Fruit fly (Drosophila melanogaster) whole organism, embryonic: Measurements from ENCODE around the gene JMJD5.
A peak's percentile ranks its signal among the peaks of the same experiment; 100 is the strongest.

Experiments
- Atf6 ChIP-seq: fragments of 200-800 bp; sonication (Bioruptor generic); IDR thresholded peaks from 2 replicates; pipeline ENCODE4 v1.3.6; 2022; ENCODE audit warnings: missing biosample characterization, missing genetic modification characterization
- B-H2 ChIP-seq: fragments of 200-800 bp; sonication (Bioruptor generic); optimal IDR thresholded peaks from 2 replicates; lab custom pipeline; 2018; ENCODE audit warnings: missing biosample characterization, mild to moderate bottlenecking, missing genetic modification characterization
- CG11085 ChIP-seq: fragments of 200-800 bp; sonication (Bioruptor generic); IDR thresholded peaks from 2 replicates; pipeline ENCODE4 v1.3.6; 2022; ENCODE audit warnings: missing biosample characterization, missing genetic modification characterization
- CG12391 ChIP-seq: fragments of 200-800 bp; sonication (Bioruptor generic); optimal IDR thresholded peaks from 3 replicates; lab custom pipeline; 2018; ENCODE audit warnings: missing biosample characterization, mild to moderate bottlenecking, missing genetic modification characterization, moderate library complexity
- CG15479 ChIP-seq: fragments of 200-800 bp; sonication (Bioruptor generic); optimal IDR thresholded peaks from 3 replicates; lab custom pipeline; 2019; ENCODE audit warnings: missing biosample characterization, mild to moderate bottlenecking, missing genetic modification characterization, moderate library complexity
- CG16813 ChIP-seq: fragments of 200-800 bp; sonication (Bioruptor generic); IDR thresholded peaks from 3 replicates; pipeline ENCODE4 v1.3.6; 2022; ENCODE audit warnings: missing biosample characterization, missing genetic modification characterization; ENCODE audit not compliant: partially characterized antibody
- CG17385 ChIP-seq: fragments of 200-800 bp; sonication (Bioruptor generic); optimal IDR thresholded peaks from 3 replicates; lab custom pipeline; 2018; ENCODE audit warnings: missing biosample characterization, mild to moderate bottlenecking, missing genetic modification characterization
- CG17829 ChIP-seq: fragments of 200-800 bp; optimal IDR thresholded peaks from 2 replicates; lab custom pipeline; 2019; ENCODE audit warnings: missing biosample characterization, mild to moderate bottlenecking, missing genetic modification characterization, moderate library complexity
- CG1792 ChIP-seq: fragments of 200-800 bp; sonication (Bioruptor generic); optimal IDR thresholded peaks from 2 replicates; lab custom pipeline; 2016; ENCODE audit warnings: missing biosample characterization, missing genetic modification characterization
- CG18599 ChIP-seq: fragments of 200-800 bp; sonication (Bioruptor generic); optimal IDR thresholded peaks from 3 replicates; lab custom pipeline; 2017; ENCODE audit warnings: missing biosample characterization, missing genetic modification characterization, mild to moderate bottlenecking, moderate library complexity, missing genetic modification reagents
- CG2199 ChIP-seq: fragments of 200-800 bp; sonication (Bioruptor generic); IDR thresholded peaks from 3 replicates; pipeline ENCODE4 v1.3.6; 2022; ENCODE audit warnings: missing biosample characterization, missing genetic modification characterization
- CG3065 ChIP-seq: fragments of 200-800 bp; sonication (Bioruptor generic); optimal IDR thresholded peaks from 2 replicates; lab custom pipeline; 2016; ENCODE audit warnings: missing biosample characterization, missing genetic modification characterization
- CG4820 ChIP-seq: fragments of 200-800 bp; sonication (Bioruptor generic); optimal IDR thresholded peaks from 3 replicates; lab custom pipeline; 2016; ENCODE audit warnings: missing biosample characterization, missing genetic modification characterization
- CG6254 ChIP-seq: fragments of 200-800 bp; sonication (Bioruptor generic); optimal IDR thresholded peaks from 3 replicates; lab custom pipeline; 2017; ENCODE audit warnings: mild to moderate bottlenecking, missing biosample characterization, missing genetic modification reagents, missing genetic modification characterization
- CG7357 ChIP-seq: fragments of 200-800 bp; sonication (Bioruptor generic); IDR thresholded peaks from 3 replicates; pipeline ENCODE4 v1.3.6; 2022; ENCODE audit warnings: missing biosample characterization, missing genetic modification characterization
- CG9609 ChIP-seq: fragments of 200-800 bp; sonication (Bioruptor generic); optimal IDR thresholded peaks from 3 replicates; lab custom pipeline; 2016; ENCODE audit warnings: missing biosample characterization, missing genetic modification characterization
- D19A ChIP-seq: fragments of 200-800 bp; optimal IDR thresholded peaks from 3 replicates; lab custom pipeline; 2019; ENCODE audit warnings: missing biosample characterization, mild to moderate bottlenecking, missing genetic modification characterization, moderate library complexity
- Dfd ChIP-seq, 2 experiments: fragments of >200 bp; optimal IDR thresholded peaks; 2 replicates each; lab custom pipeline; 2017; ENCODE audit warnings: missing biosample characterization in 2 of 2, missing genetic modification characterization in 2 of 2
- Hr39 ChIP-seq: fragments of >200 bp; optimal IDR thresholded peaks from 2 replicates; lab custom pipeline; 2017
- Hsf ChIP-seq: fragments of 200-800 bp; sonication (Bioruptor generic); optimal IDR thresholded peaks from 3 replicates; lab custom pipeline; 2016; ENCODE audit warnings: missing biosample characterization, missing genetic modification characterization
- Jarid2 ChIP-seq: fragments of 200-800 bp; sonication (Bioruptor generic); optimal IDR thresholded peaks from 3 replicates; lab custom pipeline; 2017; ENCODE audit warnings: mild to moderate bottlenecking, missing biosample characterization, missing genetic modification reagents, missing genetic modification characterization
- Mes4 ChIP-seq: fragments of 200-800 bp; sonication (Bioruptor generic); optimal IDR thresholded peaks from 2 replicates; lab custom pipeline; 2016; ENCODE audit warnings: missing biosample characterization, missing genetic modification characterization
- Pdp1 ChIP-seq, 2 experiments: fragments of 200-800 bp; sonication (Bioruptor generic); optimal IDR thresholded peaks; 3 replicates each; lab custom pipeline; 2016; ENCODE audit warnings: missing biosample characterization in 2 of 2, missing genetic modification characterization in 2 of 2, mild to moderate bottlenecking in 1 of 2, moderate library complexity in 1 of 2
- TFAM ChIP-seq: fragments of 200-800 bp; sonication (Bioruptor generic); optimal IDR thresholded peaks from 2 replicates; lab custom pipeline; 2017; ENCODE audit warnings: missing biosample characterization, missing genetic modification characterization, inconsistent platforms
- Usf ChIP-seq: fragments of 200-800 bp; sonication (Bioruptor generic); optimal IDR thresholded peaks from 2 replicates; lab custom pipeline; 2017; ENCODE audit warnings: missing genotype, missing biosample characterization, missing genetic modification characterization
- Xbp1 ChIP-seq: fragments of 200-800 bp; sonication (Bioruptor generic); optimal IDR thresholded peaks from 3 replicates; lab custom pipeline; 2016; ENCODE audit warnings: missing biosample characterization, mild to moderate bottlenecking, missing genetic modification characterization
- Xrp1 ChIP-seq: fragments of 200-800 bp; sonication (Bioruptor generic); IDR thresholded peaks from 2 replicates; pipeline ENCODE4 v1.3.6; 2022; ENCODE audit warnings: missing biosample characterization, missing genetic modification characterization
- ab ChIP-seq: fragments of 200-800 bp; sonication (Bioruptor generic); optimal IDR thresholded peaks from 2 replicates; lab custom pipeline; 2016; ENCODE audit warnings: missing biosample characterization, missing genetic modification characterization
- ara ChIP-seq: fragments of 200-800 bp; sonication (Bioruptor generic); IDR thresholded peaks from 2 replicates; pipeline ENCODE4 v1.3.6; 2022; ENCODE audit warnings: missing biosample characterization, missing genetic modification characterization
- br ChIP-seq: fragments of >200 bp; optimal IDR thresholded peaks from 2 replicates; lab custom pipeline; 2017
- bsh ChIP-seq, 2 experiments: fragments of 200-800 bp; sonication (Bioruptor generic); optimal IDR thresholded peaks; 2 replicates each; lab custom pipeline; 2017 to 2018; ENCODE audit warnings: mild to moderate bottlenecking in 2 of 2, missing biosample characterization in 2 of 2, missing genetic modification characterization in 2 of 2, moderate library complexity in 1 of 2
- caup ChIP-seq: fragments of 200-800 bp; sonication (Bioruptor generic); optimal IDR thresholded peaks from 3 replicates; lab custom pipeline; 2017; ENCODE audit warnings: missing biosample characterization, mild to moderate bottlenecking, missing genetic modification characterization, moderate library complexity; ENCODE audit not compliant: severe bottlenecking
- crol ChIP-seq: fragments of 200-800 bp; sonication (Bioruptor generic); IDR thresholded peaks from 2 replicates; pipeline ENCODE4 v1.3.6; 2022; ENCODE audit warnings: missing biosample characterization, missing genetic modification characterization
- da ChIP-seq: fragments of 200-800 bp; sonication (Bioruptor generic); optimal IDR thresholded peaks from 2 replicates; lab custom pipeline; 2016; ENCODE audit warnings: missing biosample characterization, missing genetic modification characterization
- danr ChIP-seq: fragments of 200-800 bp; sonication (Bioruptor generic); IDR thresholded peaks from 2 replicates; pipeline ENCODE4 v1.3.6; 2022; ENCODE audit warnings: missing biosample characterization, missing genetic modification characterization
- emc ChIP-seq: fragments of 200-800 bp; sonication (Bioruptor generic); optimal IDR thresholded peaks from 2 replicates; lab custom pipeline; 2016; ENCODE audit warnings: missing biosample characterization, missing genetic modification characterization
- fru ChIP-seq: fragments of >200 bp; optimal IDR thresholded peaks from 2 replicates; lab custom pipeline; 2017
- lbe ChIP-seq: fragments of 200-800 bp; sonication (Bioruptor generic); optimal IDR thresholded peaks from 2 replicates; lab custom pipeline; 2016; ENCODE audit warnings: missing biosample characterization, mild to moderate bottlenecking, missing genetic modification characterization
- lilli ChIP-seq: fragments of 200-800 bp; sonication (Bioruptor generic); optimal IDR thresholded peaks from 3 replicates; lab custom pipeline; 2016; ENCODE audit warnings: missing biosample characterization, missing genetic modification characterization
- nmo ChIP-seq: fragments of 200-800 bp; sonication (Bioruptor generic); optimal IDR thresholded peaks from 2 replicates; lab custom pipeline; 2018; ENCODE audit warnings: missing biosample characterization, mild to moderate bottlenecking, missing genetic modification characterization, moderate library complexity
- p53 ChIP-seq: fragments of 200-800 bp; sonication (Bioruptor generic); optimal IDR thresholded peaks from 2 replicates; lab custom pipeline; 2016; ENCODE audit warnings: missing biosample characterization, missing genetic modification characterization
- pho ChIP-seq: fragments of 200-800 bp; sonication (Bioruptor generic); optimal IDR thresholded peaks from 2 replicates; lab custom pipeline; 2016; ENCODE audit warnings: missing biosample characterization, missing genetic modification characterization
- phol ChIP-seq: fragments of 200-800 bp; sonication (Bioruptor generic); optimal IDR thresholded peaks from 3 replicates; lab custom pipeline; 2018; ENCODE audit warnings: missing biosample characterization, mild to moderate bottlenecking, missing genetic modification characterization, moderate library complexity
- pum ChIP-seq: fragments of 200-800 bp; sonication (Bioruptor generic); optimal IDR thresholded peaks from 2 replicates; lab custom pipeline; 2016; ENCODE audit warnings: missing biosample characterization, missing genetic modification characterization
- row ChIP-seq: fragments of 200-800 bp; sonication (Bioruptor generic); IDR thresholded peaks from 3 replicates; pipeline ENCODE4 v1.3.6; 2022; ENCODE audit warnings: missing biosample characterization, missing genetic modification characterization
- tap ChIP-seq: fragments of 200-800 bp; optimal IDR thresholded peaks from 3 replicates; lab custom pipeline; 2019; ENCODE audit warnings: missing biosample characterization, mild to moderate bottlenecking, missing genetic modification characterization, moderate library complexity
- unpg ChIP-seq: fragments of 200-800 bp; sonication (Bioruptor generic); optimal IDR thresholded peaks from 3 replicates; lab custom pipeline; 2018; ENCODE audit warnings: missing biosample characterization, mild to moderate bottlenecking, missing genetic modification characterization, moderate library complexity
- wdn ChIP-seq: fragments of 200-800 bp; sonication (Bioruptor generic); IDR thresholded peaks from 2 replicates; pipeline ENCODE4 v1.3.6; 2022; ENCODE audit warnings: missing biosample characterization, missing genetic modification characterization
- zen2 ChIP-seq: fragments of 200-800 bp; sonication (Bioruptor generic); IDR thresholded peaks from 3 replicates; pipeline ENCODE4 v1.3.6; 2022; ENCODE audit warnings: missing biosample characterization, missing genetic modification characterization; ENCODE audit not compliant: partially characterized antibody

Gene JMJD5

DNA sequence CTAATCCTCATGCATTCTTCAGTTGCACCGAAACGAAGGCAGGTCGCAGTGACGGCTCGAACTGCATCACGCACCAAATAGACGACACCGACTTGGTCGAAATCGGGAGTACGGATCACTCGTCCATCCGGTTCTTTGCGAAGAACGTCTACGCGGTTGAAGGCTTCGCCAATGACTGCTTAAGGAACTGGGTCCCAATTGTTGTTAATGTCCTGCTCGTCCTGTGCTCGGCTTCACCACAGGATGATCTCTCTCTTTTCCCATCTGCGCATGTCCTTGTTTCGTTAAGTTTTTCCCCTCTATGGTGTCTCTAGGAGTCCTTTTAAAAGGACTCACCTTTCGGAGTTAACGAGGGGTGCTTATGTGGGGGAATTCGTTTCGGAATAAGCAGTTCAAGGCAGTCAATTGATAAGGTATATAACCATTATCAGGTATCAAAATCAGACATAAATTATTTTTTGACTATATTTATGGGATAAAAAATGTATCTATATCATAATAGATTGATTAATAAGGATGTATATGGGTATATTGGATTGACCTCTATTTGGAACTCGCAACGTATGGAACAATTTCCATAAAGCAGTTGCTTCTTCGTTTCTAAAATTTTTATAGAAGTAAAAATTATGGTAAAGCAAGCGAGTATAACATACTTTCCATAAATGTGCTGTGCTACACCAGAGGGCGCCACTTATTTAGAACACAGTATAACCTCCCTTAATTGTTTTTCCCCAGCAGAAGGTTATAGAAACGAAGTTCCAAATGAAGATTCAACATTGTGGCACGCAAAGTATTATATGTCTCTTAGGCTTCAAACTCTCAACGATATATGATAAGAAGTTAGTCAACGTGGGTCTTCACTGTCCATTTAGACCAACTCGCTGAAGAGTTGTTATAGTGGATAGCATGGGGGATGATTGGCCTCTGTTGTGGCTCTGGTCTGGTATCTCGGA, 16.2 kb upstream of the JMJD5 start, which contains the start of gene dpr20 (continued):
- TF ChIP-seq CG15479 (GFP tag; lab: Kevin White, UChicago) (no peak), CG17829 (tag; lab: Kevin White, UChicago) (peak; percentile 59), Atf6 (GFP tag; lab: Robert Waterston, UW) (peak; percentile 82), fru (lab: Kevin White, UChicago) (no peak), Jarid2 (GFP tag; lab: Kevin White, UChicago) (no peak), CG3065 (GFP tag; lab: Kevin White, UChicago) (no peak), Hr39 (lab: Kevin White, UChicago) (no peak), p53 (GFP tag; lab: Kevin White, UChicago) (no peak), lilli (peak; percentile 89), zen2 (GFP tag; lab: Robert Waterston, UW) (no peak), ara (peak; percentile 64), CG6254 (GFP tag; lab: Kevin White, UChicago) (no peak), danr (peak; percentile 48; the same call in 1 of the 2 replicates), CG7357 (peak; percentile 77), CG1792 (GFP tag; lab: Kevin White, UChicago) (peak; percentile 76), tap (tag; lab: Kevin White, UChicago) (peak; percentile 24), Usf (peak; percentile 9), Hsf (GFP tag; lab: Kevin White, UChicago) (peak; percentile 76), CG17385 (GFP tag; lab: Kevin White, UChicago) (peak; percentile 67), unpg (GFP tag; lab: Kevin White, UChicago) (peak; percentile 78), CG2199 (0 out of 3 replicates have a peak, but pooled peaks have one; percentile 23), nmo (GFP tag; lab: Kevin White, UChicago) (peak; percentile 71), Dfd (GFP tag; optimal IDR thresholded peaks at IDR 0.05; lab: Kevin White, UChicago) (no peak), CG11085 (peak; percentile 76), Pdp1 (GFP tag; optimal IDR thresholded peaks at IDR 0.05; lab: Kevin White, UChicago) (peak; percentile 68 to 77), phol (tag; lab: Kevin White, UChicago) (peak; percentile 39), pho (peak; percentile 71), bsh (GFP tag; optimal IDR thresholded peaks at IDR 0.05; lab: Kevin White, UChicago) (peak; percentile 8 to 74), CG12391 (peak; percentile 72), caup (peak; percentile 76), CG18599 (peak; percentile 94), CG9609 (GFP tag; lab: Kevin White, UChicago) (peak; percentile 71), Xrp1 (GFP tag; lab: Robert Waterston, UW) (peak; percentile 87), da (GFP tag; lab: Kevin White, UChicago) (no peak), lbe (GFP tag; lab: Kevin White, UChicago) (no peak), pum (GFP tag; lab: Kevin White, UChicago) (peak; percentile 55), crol (GFP tag; lab: Robert Waterston, UW) (0 out of 2 replicates have a peak, but pooled peaks have one; percentile 39), emc (GFP tag; lab: Kevin White, UChicago) (peak; percentile 66), Xbp1 (GFP tag; lab: Kevin White, UChicago) (peak; percentile 81), TFAM (GFP tag; lab: Kevin White, UChicago) (no peak), br (lab: Kevin White, UChicago) (no peak), wdn (peak; percentile 87), D19A (tag; lab: Kevin White, UChicago) (peak; percentile 50), Mes4 (GFP tag; lab: Kevin White, UChicago) (no peak), CG16813 (GFP tag; lab: Robert Waterston, UW) (no peak), CG4820 (peak; percentile 59), ab (GFP tag; lab: Kevin White, UChicago) (peak; percentile 0), row (GFP tag; lab: Robert Waterston, UW) (peak; percentile 93), B-H2 (GFP tag; lab: Kevin White, UChicago) (peak; percentile 92)
